Worm (Caenorhabditis elegans) whole organism, L3 larva: ENCODE results near the gene F58E2.4.

Experiments used
- ZK546.5 ChIP-seq: sonication (generic microtip); optimal IDR thresholded peaks from 2 replicates; lab custom pipeline; 2017; ENCODE audit warnings: missing biosample characterization, missing genetic modification characterization
- ama-1 ChIP-seq: fragments of 150-350 bp; optimal IDR thresholded peaks from 2 replicates; lab custom pipeline; 2018
- egl-27 ChIP-seq: sonication (generic microtip); optimal IDR thresholded peaks from 4 replicates; lab custom pipeline; 2017; ENCODE audit warnings: missing biosample characterization, missing genetic modification reagents, missing genetic modification characterization
- nhr-11 ChIP-seq: fragments of 150-350 bp; optimal IDR thresholded peaks from 2 replicates; lab custom pipeline; 2014; ENCODE audit warnings: missing biosample characterization, missing genetic modification characterization
- nhr-76 ChIP-seq: fragments of 150-350 bp; sonication (generic microtip); optimal IDR thresholded peaks from 5 replicates; lab custom pipeline; 2014; ENCODE audit warnings: missing biosample characterization, missing genetic modification characterization
- unc-39 ChIP-seq: sonication (generic microtip); optimal IDR thresholded peaks from 4 replicates; lab custom pipeline; 2017; ENCODE audit warnings: missing biosample characterization, missing genetic modification characterization

DNA sequence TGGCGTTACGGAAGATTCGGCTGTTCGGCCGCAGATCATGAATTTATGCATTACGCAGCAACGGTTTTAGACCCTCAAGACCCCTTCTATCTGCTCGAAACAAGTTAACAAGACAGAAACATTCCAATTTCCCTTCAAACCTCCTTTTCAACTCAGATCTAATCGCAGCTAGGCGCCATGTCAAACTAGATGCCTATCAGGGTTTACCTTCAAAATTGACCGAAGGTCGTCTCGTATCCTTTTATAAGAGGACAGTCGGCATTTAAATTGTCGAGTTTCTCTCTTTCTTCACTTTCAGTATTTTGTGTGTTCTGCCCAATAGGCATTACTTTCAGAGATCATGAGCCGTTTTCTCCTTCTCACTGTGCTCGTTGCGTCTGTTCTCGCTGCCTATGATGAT lies 25.2 kb upstream of the F58E2.4 start, which contains the start of gene grd-13:
- no peak for TF ChIP-seq nhr-11
- TF ChIP-seq ama-1 (lab: Kevin White, UChicago), result no peak
- TF ChIP-seq nhr-76 (tag; lab: Kevin White, UChicago), result no peak
- TF ChIP-seq ZK546.5, result no peak
- TF ChIP-seq egl-27 (tag; lab: Kevin White, UChicago), result no peak
- no peak for TF ChIP-seq unc-39 (tag; lab: Kevin White, UChicago)
